Fruit fly (Drosophila melanogaster): ENCODE measurements around the gene Cyp12e1.

Gene Cyp12e1

dm6 chr3R:10403940-10404339, 30.6 kb upstream of the Cyp12e1 start:
- TF ChIP-seq Jra (GFP tag; optimal IDR thresholded peaks at IDR 0.05) (no peak), Vsx2 (GFP tag; optimal IDR thresholded peaks at IDR 0.05; ENCODE audit: partially characterized antibody) (no peak), Abd-B (GFP tag; optimal IDR thresholded peaks at IDR 0.05) (no peak), CG9705 (GFP tag; optimal IDR thresholded peaks at IDR 0.05) (no peak), Mio (GFP tag; optimal IDR thresholded peaks at IDR 0.05) (no peak), br (GFP tag; optimal IDR thresholded peaks at IDR 0.05) (no peak), CG32264 (GFP tag; optimal IDR thresholded peaks at IDR 0.05) (no peak), pan (optimal IDR thresholded peaks at IDR 0.05) (no peak), jim (GFP tag; optimal IDR thresholded peaks at IDR 0.05) (no peak), sv (GFP tag; optimal IDR thresholded peaks at IDR 0.05) (no peak), sage (GFP tag; optimal IDR thresholded peaks at IDR 0.05) (no peak), h (GFP tag; optimal IDR thresholded peaks at IDR 0.05) (no peak), Rel (GFP tag; optimal IDR thresholded peaks at IDR 0.05) (no peak), Rel (tag; optimal IDR thresholded peaks at IDR 0.05) (no peak), HLH106 (tag; optimal IDR thresholded peaks at IDR 0.05) (no peak), OdsH (GFP tag; optimal IDR thresholded peaks at IDR 0.05) (no peak), Hnf4 (GFP tag; optimal IDR thresholded peaks at IDR 0.05) (no peak), Hr83 (GFP tag; optimal IDR thresholded peaks at IDR 0.05; ENCODE audit: poor library complexity, severe bottlenecking) (no peak), dsf (GFP tag; optimal IDR thresholded peaks at IDR 0.05; ENCODE audit: borderline replicate concordance) (no peak)

DNA sequence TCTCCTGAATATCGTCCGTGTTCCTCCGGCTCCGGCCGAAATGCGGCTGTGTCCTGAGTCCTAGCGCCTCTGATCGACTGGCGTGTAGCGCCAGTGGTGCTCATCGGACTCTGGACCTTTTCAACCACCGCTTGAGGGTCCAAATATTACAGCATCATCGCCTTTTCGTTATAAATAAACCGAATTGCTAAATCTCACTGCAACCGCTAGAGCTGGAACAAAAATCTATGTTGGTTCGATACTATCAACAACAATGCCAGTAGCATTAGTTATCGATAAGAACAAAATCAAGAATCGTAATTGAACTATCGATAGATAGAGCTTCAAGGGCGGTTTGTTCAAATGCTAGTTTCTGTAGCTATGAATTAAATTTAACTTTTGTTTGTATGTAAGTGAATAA, 27.5 kb upstream of the Cyp12e1 start, which contains the start of gene CG6325:
Gene CG6325 (minus strand): TSS at position 220 of the 400 bp plus-strand sequence.
- TF ChIP-seq Hr83 (GFP tag; optimal IDR thresholded peaks at IDR 0.05; ENCODE audit: poor library complexity, severe bottlenecking): peak; percentile 19
- TF ChIP-seq Myc (optimal IDR thresholded peaks at IDR 0.05): no peak
- no peak for TF ChIP-seq Vsx2 (GFP tag; optimal IDR thresholded peaks at IDR 0.05; ENCODE audit: partially characterized antibody)
- no peak for TF ChIP-seq pan (optimal IDR thresholded peaks at IDR 0.05)
- TF ChIP-seq tai (GFP tag; optimal IDR thresholded peaks at IDR 0.05): no peak

- TF ChIP-seq br (GFP tag; optimal IDR thresholded peaks at IDR 0.05) (no peak), Hr83 (GFP tag; optimal IDR thresholded peaks at IDR 0.05; ENCODE audit: poor library complexity, severe bottlenecking) (no peak), Jra (GFP tag; optimal IDR thresholded peaks at IDR 0.05) (no peak), dsf (GFP tag; optimal IDR thresholded peaks at IDR 0.05; ENCODE audit: borderline replicate concordance) (no peak), woc (GFP tag; optimal IDR thresholded peaks at IDR 0.05) (no peak), rgr (GFP tag; optimal IDR thresholded peaks at IDR 0.05) (no peak), OdsH (GFP tag; optimal IDR thresholded peaks at IDR 0.05) (no peak), dmrt93B (GFP tag; optimal IDR thresholded peaks at IDR 0.05) (no peak), pan (optimal IDR thresholded peaks at IDR 0.05) (no peak)
These were observed 26.9 kb upstream of the Cyp12e1 start for dm6 chr3R:10407658-10408057.

- TF ChIP-seq jim (GFP tag; optimal IDR thresholded peaks at IDR 0.05) (no peak), foxo (GFP tag; optimal IDR thresholded peaks at IDR 0.05) (peak in 1 of 2 experiments; percentile 91), h (GFP tag; optimal IDR thresholded peaks at IDR 0.05) (peak; percentile 94), sage (GFP tag; optimal IDR thresholded peaks at IDR 0.05) (no peak), N (GFP tag; optimal IDR thresholded peaks at IDR 0.05) (no peak), HLH106 (tag; optimal IDR thresholded peaks at IDR 0.05) (peak; percentile 87), usp (GFP tag; optimal IDR thresholded peaks at IDR 0.05) (no peak), ey (GFP tag; optimal IDR thresholded peaks at IDR 0.05) (peak; percentile 53), OdsH (GFP tag; optimal IDR thresholded peaks at IDR 0.05) (peak; percentile 59), CrebA (GFP tag; optimal IDR thresholded peaks at IDR 0.05; ENCODE audit: borderline replicate concordance) (no peak), psq (GFP tag; optimal IDR thresholded peaks at IDR 0.05) (peak; percentile 33), Sp1 (GFP tag; optimal IDR thresholded peaks at IDR 0.05) (peak; percentile 83), br (GFP tag; optimal IDR thresholded peaks at IDR 0.05) (peak; percentile 68), Mio (GFP tag; optimal IDR thresholded peaks at IDR 0.05) (no peak), GATAd (GFP tag; optimal IDR thresholded peaks at IDR 0.05) (no peak), dmrt93B (GFP tag; optimal IDR thresholded peaks at IDR 0.05) (no peak), Rel (GFP tag; optimal IDR thresholded peaks at IDR 0.05) (no peak), Rel (tag; optimal IDR thresholded peaks at IDR 0.05) (peak; percentile 75), sv (GFP tag; optimal IDR thresholded peaks at IDR 0.05) (no peak), woc (GFP tag; optimal IDR thresholded peaks at IDR 0.05) (no peak), brk (GFP tag; optimal IDR thresholded peaks at IDR 0.05) (no peak), Jra (GFP tag; optimal IDR thresholded peaks at IDR 0.05) (peak; percentile 3), rgr (GFP tag; optimal IDR thresholded peaks at IDR 0.05) (peak; percentile 75), tai (GFP tag; optimal IDR thresholded peaks at IDR 0.05) (no peak), Hnf4 (GFP tag; optimal IDR thresholded peaks at IDR 0.05) (peak; percentile 60), CG9705 (GFP tag; optimal IDR thresholded peaks at IDR 0.05) (peak; percentile 53), dsf (GFP tag; optimal IDR thresholded peaks at IDR 0.05; ENCODE audit: borderline replicate concordance) (no peak)
These were observed 22.6 kb upstream of the Cyp12e1 start for dm6 chr3R:10411752-10412549.
